Fruit fly (Drosophila melanogaster) whole organism, prepupa: Measurements from ENCODE around the gene CG15877.
A peak's percentile ranks its signal among the peaks of the same experiment; 100 is the strongest.

Source experiments
- Blimp-1 ChIP-seq: fragments of 200-800 bp; sonication (Bioruptor generic); optimal IDR thresholded peaks from 3 replicates; lab custom pipeline; 2017; ENCODE audit warnings: missing biosample characterization, missing genetic modification characterization, mild to moderate bottlenecking, moderate library complexity, missing genetic modification reagents
- CG11294 ChIP-seq: fragments of 200-800 bp; sonication (Bioruptor generic); IDR thresholded peaks from 2 replicates; pipeline ENCODE4 v1.3.6; 2022; ENCODE audit warnings: missing biosample characterization, missing genetic modification characterization
- CG11902 ChIP-seq: fragments of 200-800 bp; sonication (Bioruptor generic); optimal IDR thresholded peaks from 3 replicates; lab custom pipeline; 2016; ENCODE audit warnings: missing biosample characterization, missing genetic modification characterization
- CG15336 ChIP-seq: fragments of 200-800 bp; sonication (Bioruptor generic); IDR thresholded peaks from 2 replicates; pipeline ENCODE4 v1.3.6; 2022; ENCODE audit warnings: missing biosample characterization, missing genetic modification characterization
- CG1621 ChIP-seq: fragments of 200-800 bp; sonication (Bioruptor generic); optimal IDR thresholded peaks from 3 replicates; lab custom pipeline; 2018; ENCODE audit warnings: missing biosample characterization, mild to moderate bottlenecking, missing genetic modification characterization
- CG31627 ChIP-seq: fragments of 200-800 bp; sonication (Bioruptor generic); optimal IDR thresholded peaks from 3 replicates; lab custom pipeline; 2016; ENCODE audit warnings: missing biosample characterization, missing genetic modification characterization
- CG32006 ChIP-seq: fragments of 200-800 bp; sonication (Bioruptor generic); optimal IDR thresholded peaks from 3 replicates; lab custom pipeline; 2017; ENCODE audit warnings: missing biosample characterization, mild to moderate bottlenecking, missing genetic modification characterization
- CG6163 ChIP-seq: fragments of 200-800 bp; sonication (Bioruptor generic); IDR thresholded peaks from 3 replicates; pipeline ENCODE4 v1.3.6; 2022; ENCODE audit warnings: missing biosample characterization, missing genetic modification characterization
- CG6276 ChIP-seq: fragments of 200-800 bp; sonication (Bioruptor generic); optimal IDR thresholded peaks from 2 replicates; lab custom pipeline; 2017; ENCODE audit warnings: missing biosample characterization, mild to moderate bottlenecking, missing genetic modification characterization
- CG6792 ChIP-seq: fragments of 200-800 bp; sonication (Bioruptor generic); optimal IDR thresholded peaks from 3 replicates; lab custom pipeline; 2016; ENCODE audit warnings: missing biosample characterization, missing genetic modification characterization
- CG7368 ChIP-seq: fragments of 200-800 bp; sonication (Bioruptor generic); optimal IDR thresholded peaks from 3 replicates; lab custom pipeline; 2016; ENCODE audit warnings: missing biosample characterization, missing genetic modification characterization
- CG8119 ChIP-seq: fragments of 200-800 bp; sonication (Bioruptor generic); IDR thresholded peaks from 3 replicates; pipeline ENCODE4 v1.3.6; 2022; ENCODE audit warnings: missing biosample characterization, missing genetic modification characterization
- CG8319 ChIP-seq: fragments of 200-800 bp; sonication (Bioruptor generic); optimal IDR thresholded peaks from 3 replicates; lab custom pipeline; 2016; ENCODE audit warnings: missing biosample characterization, missing genetic modification characterization
- CG8632 ChIP-seq: fragments of 200-800 bp; sonication (Bioruptor generic); optimal IDR thresholded peaks from 3 replicates; lab custom pipeline; 2016; ENCODE audit warnings: missing biosample characterization, missing genetic modification characterization
- CG9139 ChIP-seq: fragments of 200-800 bp; sonication (Bioruptor generic); optimal IDR thresholded peaks from 3 replicates; lab custom pipeline; 2017; ENCODE audit warnings: missing biosample characterization, mild to moderate bottlenecking, missing genetic modification characterization
- Eip75B ChIP-seq: fragments of 200-800 bp; sonication (Bioruptor generic); optimal IDR thresholded peaks from 3 replicates; lab custom pipeline; 2016; ENCODE audit warnings: missing biosample characterization, missing genetic modification characterization
- Eip93F ChIP-seq: fragments of 200-800 bp; sonication (Bioruptor generic); optimal IDR thresholded peaks from 2 replicates; lab custom pipeline; 2016; ENCODE audit warnings: missing biosample characterization, mild to moderate bottlenecking, missing genetic modification characterization
- Ets21C ChIP-seq: fragments of 200-800 bp; sonication (Bioruptor generic); optimal IDR thresholded peaks from 3 replicates; lab custom pipeline; 2016; ENCODE audit warnings: missing biosample characterization, missing genetic modification characterization
- Ets96B ChIP-seq: fragments of 200-800 bp; optimal IDR thresholded peaks from 2 replicates; lab custom pipeline; 2019; ENCODE audit warnings: missing biosample characterization, mild to moderate bottlenecking, missing genetic modification characterization, moderate library complexity
- Gug ChIP-seq: fragments of 200-800 bp; sonication (Bioruptor generic); IDR thresholded peaks from 2 replicates; pipeline ENCODE4 v1.3.6; 2022; ENCODE audit warnings: missing biosample characterization, missing genetic modification characterization
- Hr38 ChIP-seq: sonication (Bioruptor generic); optimal IDR thresholded peaks from 2 replicates; lab custom pipeline; 2016; ENCODE audit warnings: missing biosample characterization, missing genetic modification characterization
- Hr39 ChIP-seq: fragments of 200-800 bp; sonication (Bioruptor generic); optimal IDR thresholded peaks from 2 replicates; lab custom pipeline; 2016; ENCODE audit warnings: missing biosample characterization, missing genetic modification characterization
- Met ChIP-seq: fragments of 200-800 bp; sonication (Bioruptor generic); optimal IDR thresholded peaks from 3 replicates; lab custom pipeline; 2016; ENCODE audit warnings: missing biosample characterization, missing genetic modification characterization
- OdsH ChIP-seq: fragments of 200-800 bp; sonication (Bioruptor generic); optimal IDR thresholded peaks from 3 replicates; lab custom pipeline; 2016; ENCODE audit warnings: missing biosample characterization, missing genetic modification characterization
- Sox102F ChIP-seq: fragments of 200-800 bp; sonication (Bioruptor generic); optimal IDR thresholded peaks from 2 replicates; lab custom pipeline; 2016; ENCODE audit warnings: missing biosample characterization, mild to moderate bottlenecking, missing genetic modification characterization
- Sox14 ChIP-seq: fragments of 200-800 bp; sonication (Bioruptor generic); optimal IDR thresholded peaks from 3 replicates; lab custom pipeline; 2016; ENCODE audit warnings: missing biosample characterization, missing genetic modification characterization
- achi ChIP-seq: fragments of 200-800 bp; sonication (Bioruptor generic); optimal IDR thresholded peaks from 3 replicates; lab custom pipeline; 2016; ENCODE audit warnings: missing biosample characterization, missing genetic modification characterization
- acj6 ChIP-seq: fragments of 200-800 bp; sonication (Bioruptor generic); optimal IDR thresholded peaks from 3 replicates; lab custom pipeline; 2016; ENCODE audit warnings: missing biosample characterization, missing genetic modification characterization
- dac ChIP-seq: fragments of 200-800 bp; sonication (Bioruptor generic); optimal IDR thresholded peaks from 2 replicates; lab custom pipeline; 2017; ENCODE audit warnings: missing biosample characterization, mild to moderate bottlenecking, missing genetic modification characterization
- dsx ChIP-seq: fragments of 200-800 bp; optimal IDR thresholded peaks from 3 replicates; lab custom pipeline; 2019; ENCODE audit warnings: missing biosample characterization, mild to moderate bottlenecking, missing genetic modification characterization, moderate library complexity; ENCODE audit not compliant: poor library complexity, severe bottlenecking
- eg ChIP-seq: fragments of 200-800 bp; sonication (Bioruptor generic); IDR thresholded peaks from 3 replicates; pipeline ENCODE4 v1.3.6; 2022; ENCODE audit warnings: missing biosample characterization, missing genetic modification characterization
- esn ChIP-seq: fragments of 200-800 bp; sonication (Bioruptor generic); optimal IDR thresholded peaks from 2 replicates; lab custom pipeline; 2016; ENCODE audit warnings: missing biosample characterization, mild to moderate bottlenecking, missing genetic modification characterization, moderate library complexity
- fd59A ChIP-seq: fragments of 200-800 bp; sonication (Bioruptor generic); optimal IDR thresholded peaks from 2 replicates; lab custom pipeline; 2017; ENCODE audit warnings: missing biosample characterization, mild to moderate bottlenecking, missing genetic modification characterization, missing genetic modification reagents
- fd85E ChIP-seq: fragments of 200-800 bp; sonication (Bioruptor generic); optimal IDR thresholded peaks from 3 replicates; lab custom pipeline; 2016; ENCODE audit warnings: missing biosample characterization, missing genetic modification characterization
- fkh ChIP-seq: fragments of 200-800 bp; sonication (Bioruptor generic); optimal IDR thresholded peaks from 3 replicates; lab custom pipeline; 2017; ENCODE audit warnings: missing biosample characterization, mild to moderate bottlenecking, missing genetic modification characterization, moderate library complexity
- lz ChIP-seq: fragments of 200-800 bp; sonication (Bioruptor generic); optimal IDR thresholded peaks from 3 replicates; lab custom pipeline; 2016; ENCODE audit warnings: missing biosample characterization, missing genetic modification characterization
- pdm3 ChIP-seq: fragments of 200-800 bp; sonication (Bioruptor generic); optimal IDR thresholded peaks from 3 replicates; lab custom pipeline; 2016; ENCODE audit warnings: missing biosample characterization, missing genetic modification characterization
- salr ChIP-seq, 2 experiments: fragments of 200-800 bp; sonication (Bioruptor generic); optimal IDR thresholded peaks; 3 replicates each; lab custom pipeline; 2016 to 2018; ENCODE audit warnings: missing biosample characterization in 2 of 2, missing genetic modification characterization in 2 of 2, mild to moderate bottlenecking in 1 of 2
- spab ChIP-seq: fragments of 200-800 bp; sonication (Bioruptor generic); optimal IDR thresholded peaks from 2 replicates; lab custom pipeline; 2017; ENCODE audit warnings: missing biosample characterization, mild to moderate bottlenecking, missing genetic modification characterization, missing genetic modification reagents
- ss ChIP-seq, 2 experiments: fragments of 200-800 bp; sonication (Bioruptor generic); optimal IDR thresholded peaks; 2 replicates in 1 of 2; 3 replicates in 1 of 2; lab custom pipeline; 2017 to 2018; ENCODE audit warnings: mild to moderate bottlenecking in 2 of 2, missing biosample characterization in 2 of 2, missing genetic modification characterization in 2 of 2, moderate library complexity in 1 of 2
- svp ChIP-seq: fragments of 200-800 bp; sonication (Bioruptor generic); peaks from one replicate; lab custom pipeline; 2016; ENCODE audit warnings: missing biosample characterization, missing genetic modification characterization
- topi ChIP-seq: fragments of 200-800 bp; sonication (Bioruptor generic); optimal IDR thresholded peaks from 3 replicates; lab custom pipeline; 2016; ENCODE audit warnings: missing biosample characterization, missing genetic modification characterization
- vri ChIP-seq: fragments of 200-800 bp; sonication (Bioruptor generic); optimal IDR thresholded peaks from 3 replicates; lab custom pipeline; 2016; ENCODE audit warnings: missing biosample characterization, mild to moderate bottlenecking, missing genetic modification characterization

Gene CG15877

dm6 chr3L:2417399-2418040, 40.2 kb upstream of the CG15877 start (continued):
- TF ChIP-seq salr (GFP tag; optimal IDR thresholded peaks at IDR 0.05; lab: Kevin White, UChicago): peak; percentile 75 to 95
- TF ChIP-seq eg (GFP tag; lab: Robert Waterston, UW): peak; percentile 73
- TF ChIP-seq CG11294 (GFP tag; lab: Robert Waterston, UW): peak; percentile 69
- TF ChIP-seq fkh: peak; percentile 60
- TF ChIP-seq lz (GFP tag; lab: Kevin White, UChicago): peak; percentile 92
- TF ChIP-seq CG6163 (GFP tag; lab: Robert Waterston, UW): peak; percentile 77
- peak; percentile 73 for TF ChIP-seq Eip93F (GFP tag; lab: Kevin White, UChicago)
- peak; percentile 95 for TF ChIP-seq svp (GFP tag; lab: Kevin White, UChicago)
- TF ChIP-seq CG9139: peak; percentile 95
- TF ChIP-seq pdm3 (GFP tag; lab: Kevin White, UChicago): peak; percentile 88
- TF ChIP-seq Sox14 (GFP tag; lab: Kevin White, UChicago): peak; percentile 87
- TF ChIP-seq Blimp-1 (GFP tag; lab: Kevin White, UChicago): peak; percentile 89
- peak; percentile 94 for TF ChIP-seq fd59A (GFP tag; lab: Kevin White, UChicago)
- peak; percentile 80 for TF ChIP-seq Hr39 (GFP tag; lab: Kevin White, UChicago)
- peak; percentile 96 for TF ChIP-seq Ets96B (tag; lab: Kevin White, UChicago)
- TF ChIP-seq Met (GFP tag; lab: Kevin White, UChicago): peak; percentile 86
- TF ChIP-seq CG32006 (GFP tag; lab: Kevin White, UChicago): peak; percentile 97
- peak; percentile 94 for TF ChIP-seq CG8119 (GFP tag; lab: Robert Waterston, UW)
- TF ChIP-seq CG31627 (GFP tag; lab: Kevin White, UChicago): peak; percentile 84
- peak; percentile 90 for TF ChIP-seq topi (GFP tag; lab: Kevin White, UChicago)
- peak; percentile 80 for TF ChIP-seq Gug (GFP tag; lab: Robert Waterston, UW)
- TF ChIP-seq OdsH: peak; percentile 95
- peak; percentile 95 for TF ChIP-seq esn (GFP tag; lab: Kevin White, UChicago)
- peak; percentile 82 for TF ChIP-seq dac
- peak; percentile 96 for TF ChIP-seq acj6 (GFP tag; lab: Kevin White, UChicago)
- TF ChIP-seq achi: peak; percentile 94
- TF ChIP-seq CG6792: peak; percentile 95
- peak; percentile 81 for TF ChIP-seq Sox102F
- peak; percentile 90 for TF ChIP-seq CG15336
- TF ChIP-seq ss (GFP tag; optimal IDR thresholded peaks at IDR 0.05; lab: Kevin White, UChicago): peak; percentile 95 to 98
- peak; percentile 87 for TF ChIP-seq CG7368 (GFP tag; lab: Kevin White, UChicago)
- TF ChIP-seq Eip75B: peak; percentile 93

dm6 chr3L:2414876-2415275, 37.5 kb upstream of the CG15877 start:
- no peak for TF ChIP-seq spab (GFP tag; lab: Kevin White, UChicago)
- TF ChIP-seq CG8119 (GFP tag; lab: Robert Waterston, UW): peak; percentile 46; the same call in 2 of the 3 replicates
- TF ChIP-seq, all 60 proteins: peak for 1

DNA sequence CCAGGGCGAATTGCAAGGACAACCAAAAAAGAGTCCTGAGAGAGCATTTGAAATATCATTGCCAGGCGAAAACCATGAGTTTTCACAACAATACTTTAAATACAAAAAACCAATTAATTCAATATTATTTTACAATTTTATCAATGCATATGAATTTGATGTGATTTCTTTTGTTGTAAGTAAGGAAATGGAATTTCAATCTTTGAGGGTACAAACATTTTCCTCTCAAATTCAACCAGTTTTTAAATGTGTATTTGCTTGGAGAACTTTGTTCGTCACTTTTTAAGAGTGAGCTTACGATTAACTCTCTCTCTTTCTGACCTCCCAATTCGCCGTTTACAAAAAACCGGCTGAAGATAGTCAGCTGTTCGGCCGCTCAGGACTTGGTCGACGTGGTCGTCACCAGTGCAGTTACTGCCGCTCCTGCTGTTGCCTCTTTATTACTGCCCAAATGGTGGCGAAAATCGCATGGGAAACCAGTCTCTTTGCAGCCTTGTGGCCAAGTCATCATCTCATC, 34.3 kb upstream of the CG15877 start:
- peak; percentile 61 for TF ChIP-seq acj6 (GFP tag; lab: Kevin White, UChicago)
- no peak for TF ChIP-seq Hr38 (GFP tag; lab: Kevin White, UChicago)
- TF ChIP-seq Gug (GFP tag; lab: Robert Waterston, UW): peak; percentile 22; the same call in 1 of the 2 replicates
- TF ChIP-seq CG6276 (GFP tag; lab: Kevin White, UChicago): peak; percentile 17
- TF ChIP-seq fd59A (GFP tag; lab: Kevin White, UChicago): peak; percentile 21
- no peak for TF ChIP-seq fkh
- peak; percentile 64 for TF ChIP-seq CG8632 (GFP tag; lab: Kevin White, UChicago)
- no peak for TF ChIP-seq CG8319
- TF ChIP-seq Eip93F (GFP tag; lab: Kevin White, UChicago): peak; percentile 10
- peak; percentile 25 for TF ChIP-seq CG9139
- no peak for TF ChIP-seq Ets21C (GFP tag; lab: Kevin White, UChicago)
- TF ChIP-seq achi: peak; percentile 60
- TF ChIP-seq CG11902 (GFP tag; lab: Kevin White, UChicago): no peak
- TF ChIP-seq esn (GFP tag; lab: Kevin White, UChicago): peak; percentile 70
- peak; percentile 46 for TF ChIP-seq CG31627 (GFP tag; lab: Kevin White, UChicago)
- peak; percentile 44 for TF ChIP-seq spab (GFP tag; lab: Kevin White, UChicago)
- TF ChIP-seq CG7368 (GFP tag; lab: Kevin White, UChicago): peak; percentile 6
- TF ChIP-seq CG1621 (tag; lab: Kevin White, UChicago): peak; percentile 9
- TF ChIP-seq CG6792: peak; percentile 35
- TF ChIP-seq dac: no peak
- TF ChIP-seq eg (GFP tag; lab: Robert Waterston, UW): peak; percentile 77
- peak; percentile 28 for TF ChIP-seq vri (GFP tag; lab: Kevin White, UChicago)
- no peak for TF ChIP-seq fd85E
- peak; percentile 76 for TF ChIP-seq Met (GFP tag; lab: Kevin White, UChicago)
- peak; percentile 55 for TF ChIP-seq Sox14 (GFP tag; lab: Kevin White, UChicago)
- peak; percentile 55 for TF ChIP-seq Sox102F
- TF ChIP-seq dsx (GFP tag; lab: Kevin White, UChicago): peak; percentile 69
- peak; percentile 65; the same call in 2 of the 3 replicates for TF ChIP-seq CG8119 (GFP tag; lab: Robert Waterston, UW)
- peak; percentile 75 for TF ChIP-seq CG6163 (GFP tag; lab: Robert Waterston, UW)
